Worm (Caenorhabditis elegans) whole organism, L4 larva: Measurements from ENCODE around the gene sre-50.

ENCODE experiments used
- R02D3.7 ChIP-seq: fragments of 150-350 bp; sonication (generic microtip); optimal IDR thresholded peaks from 3 replicates; lab custom pipeline; 2014; ENCODE audit warnings: missing biosample characterization, missing genetic modification characterization
- ama-1 ChIP-seq: fragments of 150-350 bp; optimal IDR thresholded peaks from 2 replicates; lab custom pipeline; 2014; ENCODE audit warnings: inconsistent platforms, mixed read lengths
- daf-8 ChIP-seq: fragments of 200-800 bp; sonication (Bioruptor generic); IDR thresholded peaks from 2 replicates; pipeline ENCODE4 v1.3.6; 2022; ENCODE audit warnings: missing genetic modification characterization, missing compliant biosample characterization
- lin-15B ChIP-seq: fragments of 150-350 bp; sonication (generic microtip); optimal IDR thresholded peaks from 3 replicates; lab custom pipeline; 2014; ENCODE audit warnings: missing biosample characterization, missing genetic modification characterization
- nhr-25 ChIP-seq: sonication (generic microtip); optimal IDR thresholded peaks from 2 replicates; lab custom pipeline; 2017; ENCODE audit warnings: missing genetic modification characterization, mild to moderate bottlenecking, missing compliant biosample characterization, antibody characterized with exemption, moderate library complexity, borderline replicate concordance; ENCODE audit not compliant: insufficient read depth
- nhr-28 ChIP-seq: fragments of 150-350 bp; optimal IDR thresholded peaks from 2 replicates; lab custom pipeline; 2014; ENCODE audit warnings: missing biosample characterization, missing genetic modification characterization
- nhr-48 ChIP-seq: sonication (generic microtip); optimal IDR thresholded peaks from 2 replicates; lab custom pipeline; 2016; ENCODE audit warnings: mild to moderate bottlenecking, missing genetic modification characterization, missing compliant biosample characterization
- nhr-6 ChIP-seq: fragments of 150-350 bp; optimal IDR thresholded peaks from 2 replicates; lab custom pipeline; 2014; ENCODE audit warnings: missing biosample characterization, missing genetic modification characterization
- pha-4 ChIP-seq, 2 experiments: fragments of 150-350 bp in 1 of 2; fragments of 200-800 bp in 1 of 2; sonication (Bioruptor generic) in 1 of 2; IDR thresholded peaks in 1 of 2; optimal IDR thresholded peaks in 1 of 2; 2 replicates each; pipeline versions ENCODE4 v1.3.6 to Lab custom; 2014 to 2022; ENCODE audit warnings: missing genetic modification characterization in 2 of 2, missing genetic modification reagents in 2 of 2, missing biosample characterization in 1 of 2, missing compliant biosample characterization in 1 of 2
- skn-1 ChIP-seq: fragments of 150-350 bp; optimal IDR thresholded peaks from 2 replicates; lab custom pipeline; 2014; ENCODE audit warnings: missing biosample characterization, missing genetic modification characterization
- snpc-4 ChIP-seq: fragments of 150-350 bp; optimal IDR thresholded peaks from 2 replicates; lab custom pipeline; 2014; ENCODE audit warnings: missing biosample characterization, missing genetic modification characterization
- unc-130 ChIP-seq: sonication (generic microtip); optimal IDR thresholded peaks from 2 replicates; lab custom pipeline; 2016; ENCODE audit warnings: missing genetic modification reagents, missing genetic modification characterization, missing compliant biosample characterization
- unc-62 ChIP-seq, 3 experiments: fragments of 150-350 bp in 1 of 3; sonication (generic microtip); optimal IDR thresholded peaks in 2 of 3; peaks in 1 of 3; 1 replicate in 1 of 3; 2 replicates in 2 of 3; lab custom pipeline; 2014 to 2017; ENCODE audit warnings: missing biosample characterization in 3 of 3, missing genetic modification characterization in 3 of 3, missing genetic modification reagents in 3 of 3, missing genotype in 1 of 3

ce11 chrII:12260538-12260937 lies 42.8 kb upstream of the sre-50 start:
- TF ChIP-seq nhr-48 (tag; lab: Kevin White, UChicago) (no peak), unc-130 (GFP tag; lab: Kevin White, UChicago) (no peak), unc-62 (GFP tag; optimal IDR thresholded peaks at IDR 0.05 in 1 of 2; lab: Kevin White, UChicago) (peak in 1 of 2 experiments; percentile 32), unc-62 (tag; optimal IDR thresholded peaks at IDR 0.05; lab: Kevin White, UChicago) (no peak), nhr-28 (tag; lab: Kevin White, UChicago) (no peak), nhr-6 (tag; lab: Kevin White, UChicago) (no peak), ama-1 (lab: Kevin White, UChicago) (no peak), skn-1 (tag; lab: Kevin White, UChicago) (no peak), lin-15B (tag; lab: Kevin White, UChicago) (no peak), nhr-25 (tag; lab: Kevin White, UChicago) (no peak), snpc-4 (tag; lab: Kevin White, UChicago) (no peak), pha-4 (GFP tag; IDR thresholded peaks at IDR 0.05; lab: Robert Waterston, UW) (no peak), pha-4 (tag; optimal IDR thresholded peaks at IDR 0.05; lab: Kevin White, UChicago) (no peak), R02D3.7 (tag; lab: Kevin White, UChicago) (no peak), daf-8 (no peak)
